Fruit fly (Drosophila melanogaster): Measurements from ENCODE around the gene CG32079.

DNA sequence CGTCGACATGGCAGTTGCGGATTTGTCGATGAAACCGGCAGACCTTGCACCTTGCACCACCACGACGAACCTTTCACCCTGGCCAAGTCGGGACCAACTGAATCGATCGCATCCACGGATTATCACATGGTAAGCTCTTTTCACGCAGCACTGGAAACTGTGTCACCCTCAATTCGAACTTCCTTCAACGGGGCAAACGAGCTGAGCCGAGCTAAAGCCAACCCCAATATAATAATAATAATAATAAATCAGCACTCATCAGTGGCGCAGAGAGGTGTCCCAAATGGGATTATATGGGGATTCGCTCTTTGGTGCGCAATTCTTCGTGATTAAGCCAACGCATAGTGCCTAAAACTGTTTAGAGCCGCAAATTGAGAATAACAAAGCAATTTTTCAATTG lies 25.9 kb downstream of the CG32079 start, which contains the start of gene CG43693:
- TF ChIP-seq usp (GFP tag; optimal IDR thresholded peaks at IDR 0.05) = no peak
- TF ChIP-seq Dll (optimal IDR thresholded peaks at IDR 0.05) = no peak
- no peak for TF ChIP-seq EcR (GFP tag; optimal IDR thresholded peaks at IDR 0.05)
- TF ChIP-seq pan (optimal IDR thresholded peaks at IDR 0.05) = no peak

Data from whole organism.